Worm (Caenorhabditis elegans): ENCODE data around the gene R09F10.8.
A peak's percentile ranks its signal among the peaks of the same experiment; 100 is the strongest.

The R09F10.8 gene

ce11 chrX:8368210-8368609 is 42.0 kb upstream of the R09F10.8 start (continued):
- TF ChIP-seq F49E8.2 (tag; optimal IDR thresholded peaks at IDR 0.05; ENCODE audit: insufficient read depth): no peak
- TF ChIP-seq ztf-18 (tag; optimal IDR thresholded peaks at IDR 0.05): peak; percentile 93
- TF ChIP-seq K12H6.12 (tag; optimal IDR thresholded peaks at IDR 0.05): peak; percentile 53
- peak; percentile 65 for TF ChIP-seq K11D2.4 (GFP tag; IDR thresholded peaks at IDR 0.05)
- TF ChIP-seq attf-3 (GFP tag; conservative IDR thresholded peaks at IDR 0.05): no peak
- no peak for TF ChIP-seq ekl-4 (GFP tag; IDR thresholded peaks at IDR 0.05)
- no peak for TF ChIP-seq aptf-2 (GFP tag; conservative IDR thresholded peaks at IDR 0.05)
- no peak for TF ChIP-seq dpff-1 (tag; optimal IDR thresholded peaks at IDR 0.05)
- no peak; the same call in 1 of the 2 replicates for TF ChIP-seq dox-1 (GFP tag; IDR thresholded peaks at IDR 0.05)
- no peak for TF ChIP-seq F37B4.10 (GFP tag; IDR thresholded peaks at IDR 0.05)
- TF ChIP-seq mcd-1 (GFP tag; IDR thresholded peaks at IDR 0.05): no peak; the same call in 1 of the 2 replicates
- TF ChIP-seq lin-35 (GFP tag; optimal IDR thresholded peaks at IDR 0.05): peak in 1 of 3 experiments; percentile 74
- no peak for TF ChIP-seq ztf-28 (GFP tag; IDR thresholded peaks at IDR 0.05)
- TF ChIP-seq nhr-80 (tag; optimal IDR thresholded peaks at IDR 0.05): peak; percentile 95
- TF ChIP-seq hmg-1.2 (GFP tag; IDR thresholded peaks at IDR 0.05): peak; percentile 46
- no peak for TF ChIP-seq nfya-1 (tag; optimal IDR thresholded peaks at IDR 0.05; ENCODE audit: borderline replicate concordance, insufficient read depth)
- TF ChIP-seq chd-7 (tag; optimal IDR thresholded peaks at IDR 0.05): no peak
- TF ChIP-seq ccch-3 (GFP tag; optimal IDR thresholded peaks at IDR 0.05): no peak
- TF ChIP-seq let-607 (tag; optimal IDR thresholded peaks at IDR 0.05): peak in 1 of 2 experiments; percentile 28
- TF ChIP-seq tlf-1 (GFP tag; optimal IDR thresholded peaks at IDR 0.05): peak; percentile 8
- TF ChIP-seq tbp1 (GFP tag; optimal IDR thresholded peaks at IDR 0.05): no peak
- no peak for TF ChIP-seq xnd-1 (tag; optimal IDR thresholded peaks at IDR 0.05)
- no peak for TF ChIP-seq nhr-120 (GFP tag; IDR thresholded peaks at IDR 0.05)
- TF ChIP-seq madf-10 (tag; optimal IDR thresholded peaks at IDR 0.05): peak; percentile 45
- TF ChIP-seq ceh-27 (GFP tag; optimal IDR thresholded peaks at IDR 0.05): peak; percentile 34
- no peak for TF ChIP-seq rpc-1 (optimal IDR thresholded peaks at IDR 0.05)
- no peak for TF ChIP-seq rpc-1 (tag; optimal IDR thresholded peaks at IDR 0.05)
- TF ChIP-seq hlh-26 (GFP tag; conservative IDR thresholded peaks at IDR 0.05): no peak
- TF ChIP-seq mes-4 (tag; optimal IDR thresholded peaks at IDR 0.05): no peak
- peak; percentile 46; the same call in 1 of the 2 replicates for TF ChIP-seq lir-1 (GFP tag; conservative IDR thresholded peaks at IDR 0.05)
- no peak for TF ChIP-seq nfyb-1 (GFP tag; IDR thresholded peaks at IDR 0.05)
- TF ChIP-seq hmg-20 (GFP tag; IDR thresholded peaks at IDR 0.05): peak; percentile 35; the same call in 1 of the 2 replicates
- TF ChIP-seq ZK185.1 (tag; optimal IDR thresholded peaks at IDR 0.05; ENCODE audit: poor library complexity, severe bottlenecking): no peak
- 0 out of 2 replicates have a peak, but pooled peaks have one; percentile 53 for TF ChIP-seq let-526 (GFP tag; IDR thresholded peaks at IDR 0.05)
- TF ChIP-seq cebp-1 (GFP tag; IDR thresholded peaks at IDR 0.05): peak; percentile 64; the same call in 1 of the 2 replicates
- TF ChIP-seq cebp-1 (tag; optimal IDR thresholded peaks at IDR 0.05): peak; percentile 82
- TF ChIP-seq T07F8.4 (tag; optimal IDR thresholded peaks at IDR 0.05): no peak
- TF ChIP-seq F57C9.4 (tag; optimal IDR thresholded peaks at IDR 0.05): no peak
- TF ChIP-seq nhr-90 (tag; optimal IDR thresholded peaks at IDR 0.05): no peak
- no peak for TF ChIP-seq Y95B8A.8 (GFP tag; IDR thresholded peaks at IDR 0.05)
- no peak for TF ChIP-seq mel-28 (tag; optimal IDR thresholded peaks at IDR 0.05; ENCODE audit: borderline replicate concordance)
- no peak for TF ChIP-seq ceh-58 (GFP tag; IDR thresholded peaks at IDR 0.05)
- TF ChIP-seq ceh-100 (GFP tag; IDR thresholded peaks at IDR 0.05): no peak
- no peak for TF ChIP-seq F10E7.11 (tag; optimal IDR thresholded peaks at IDR 0.05)
- no peak for TF ChIP-seq hsf-1 (GFP tag; IDR thresholded peaks at IDR 0.05)
- no peak for TF ChIP-seq rec-8 (tag; optimal IDR thresholded peaks at IDR 0.05)
- TF ChIP-seq F57A8.1 (GFP tag; optimal IDR thresholded peaks at IDR 0.05): no peak
- 0 out of 2 replicates have a peak, but pooled peaks have one; percentile 47 for TF ChIP-seq rcor-1 (GFP tag; IDR thresholded peaks at IDR 0.05)
- TF ChIP-seq zim-3 (tag; optimal IDR thresholded peaks at IDR 0.05): no peak
